Worm (Caenorhabditis elegans) whole organism, L1 larva: Measurements from ENCODE around the gene srd-59.

Experiments
- C04F5.9 ChIP-seq: sonication (generic microtip); optimal IDR thresholded peaks from 2 replicates; lab custom pipeline; 2016; ENCODE audit warnings: missing genetic modification characterization, missing compliant biosample characterization
- C16A3.4 ChIP-seq: fragments of 150-350 bp; optimal IDR thresholded peaks from 2 replicates; lab custom pipeline; 2014; ENCODE audit warnings: missing biosample characterization, missing genetic modification characterization
- C34B4.2 ChIP-seq: sonication (generic microtip); optimal IDR thresholded peaks from 2 replicates; lab custom pipeline; 2017; ENCODE audit warnings: mild to moderate bottlenecking, missing genetic modification characterization, missing compliant biosample characterization
- F16B12.6 ChIP-seq: fragments of 150-350 bp; optimal IDR thresholded peaks from 2 replicates; lab custom pipeline; 2014; ENCODE audit warnings: missing biosample characterization, missing genetic modification characterization
- Y116A8C.19 ChIP-seq: sonication (generic microtip); optimal IDR thresholded peaks from 2 replicates; lab custom pipeline; 2016; ENCODE audit warnings: missing compliant biosample characterization, missing genetic modification characterization, borderline replicate concordance
- alr-1 ChIP-seq: fragments of 200-800 bp; sonication (Bioruptor generic); optimal IDR thresholded peaks from 2 replicates; lab custom pipeline; 2018; ENCODE audit warnings: borderline replicate concordance, mild to moderate bottlenecking, missing genetic modification characterization, missing compliant biosample characterization
- ama-1 ChIP-seq: fragments of 150-350 bp; optimal IDR thresholded peaks from 2 replicates; lab custom pipeline; 2014
- blmp-1 ChIP-seq: fragments of 150-350 bp; optimal IDR thresholded peaks from 2 replicates; lab custom pipeline; 2014; ENCODE audit warnings: missing biosample characterization, missing genetic modification characterization
- ceh-8 ChIP-seq: fragments of 200-800 bp; sonication (Bioruptor generic); optimal IDR thresholded peaks from 2 replicates; lab custom pipeline; 2018; ENCODE audit warnings: mild to moderate bottlenecking, missing genetic modification characterization, moderate library complexity, missing compliant biosample characterization
- ceh-82 ChIP-seq, 3 experiments: fragments of 150-350 bp in 1 of 3; sonication (generic microtip) in 2 of 3; optimal IDR thresholded peaks; 2 replicates each; lab custom pipeline; 2014 to 2017; ENCODE audit warnings: missing biosample characterization in 3 of 3, missing genetic modification characterization in 3 of 3
- ceh-90 ChIP-seq: sonication (generic microtip); optimal IDR thresholded peaks from 2 replicates; lab custom pipeline; 2016; ENCODE audit warnings: missing genetic modification characterization, missing compliant biosample characterization
- ces-1 ChIP-seq: fragments of 150-350 bp; optimal IDR thresholded peaks from 2 replicates; lab custom pipeline; 2014; ENCODE audit warnings: missing biosample characterization, missing genetic modification reagents, missing genetic modification characterization
- dsc-1 ChIP-seq: sonication (generic microtip); optimal IDR thresholded peaks from 2 replicates; lab custom pipeline; 2016; ENCODE audit warnings: mild to moderate bottlenecking, missing genetic modification characterization, missing compliant biosample characterization
- efl-3 ChIP-seq: fragments of 200-800 bp; sonication (Bioruptor generic); optimal IDR thresholded peaks from 2 replicates; lab custom pipeline; 2018; ENCODE audit warnings: mild to moderate bottlenecking, missing genetic modification characterization, missing compliant biosample characterization
- elt-2 ChIP-seq: sonication (generic microtip); optimal IDR thresholded peaks from 2 replicates; lab custom pipeline; 2016; ENCODE audit warnings: missing genetic modification characterization, mild to moderate bottlenecking, inconsistent platforms, missing compliant biosample characterization, missing genetic modification reagents
- elt-3 ChIP-seq, 6 experiments: fragments of 150-350 bp in 1 of 6; sonication (generic microtip); optimal IDR thresholded peaks; 2 replicates each; lab custom pipeline; 2017 to 2018; ENCODE audit warnings: missing biosample characterization in 6 of 6, missing genetic modification characterization in 6 of 6, inconsistent platforms in 1 of 6
- fkh-4 ChIP-seq: sonication (generic microtip); optimal IDR thresholded peaks from 2 replicates; lab custom pipeline; 2016; ENCODE audit warnings: missing compliant biosample characterization, missing genetic modification characterization, borderline replicate concordance
- fkh-8 ChIP-seq: sonication (generic microtip); optimal IDR thresholded peaks from 2 replicates; lab custom pipeline; 2016; ENCODE audit warnings: mild to moderate bottlenecking, missing genetic modification characterization, missing compliant biosample characterization
- hlh-4 ChIP-seq: sonication (generic microtip); optimal IDR thresholded peaks from 2 replicates; lab custom pipeline; 2016; ENCODE audit warnings: mild to moderate bottlenecking, missing genetic modification characterization, missing compliant biosample characterization
- hpl-2 ChIP-seq: fragments of 150-350 bp; optimal IDR thresholded peaks from 2 replicates; lab custom pipeline; 2014; ENCODE audit warnings: missing biosample characterization, missing genetic modification reagents, missing genetic modification characterization
- jun-1 ChIP-seq: fragments of 150-350 bp; optimal IDR thresholded peaks from 2 replicates; lab custom pipeline; 2014; ENCODE audit warnings: missing biosample characterization, missing genetic modification reagents, missing genetic modification characterization
- lin-14 ChIP-seq: fragments of 200-800 bp; sonication (Bioruptor generic); optimal IDR thresholded peaks from 2 replicates; lab custom pipeline; 2018; ENCODE audit warnings: mild to moderate bottlenecking, missing genetic modification characterization, moderate library complexity, missing compliant biosample characterization
- lin-35 ChIP-seq, 2 experiments: fragments of 150-350 bp; optimal IDR thresholded peaks; 2 replicates each; lab custom pipeline; 2014; ENCODE audit warnings: missing biosample characterization in 2 of 2, missing genetic modification characterization in 2 of 2, missing genetic modification reagents in 2 of 2
- lin-39 ChIP-seq: fragments of 150-350 bp; optimal IDR thresholded peaks from 2 replicates; lab custom pipeline; 2014; ENCODE audit warnings: missing biosample characterization, missing genetic modification reagents, missing genetic modification characterization
- lir-3 ChIP-seq: sonication (generic microtip); optimal IDR thresholded peaks from 2 replicates; lab custom pipeline; 2016; ENCODE audit warnings: mild to moderate bottlenecking, missing genetic modification characterization, moderate library complexity, missing compliant biosample characterization; ENCODE audit not compliant: poor library complexity
- lsy-2 ChIP-seq, 2 experiments: fragments of 150-350 bp; optimal IDR thresholded peaks; 2 replicates each; lab custom pipeline; 2014; ENCODE audit warnings: missing biosample characterization in 2 of 2, missing genetic modification characterization in 2 of 2
- mdl-1 ChIP-seq, 2 experiments: fragments of 150-350 bp; optimal IDR thresholded peaks; 2 replicates each; lab custom pipeline; 2014 to 2017; ENCODE audit warnings: missing biosample characterization in 2 of 2, missing genetic modification characterization in 2 of 2, inconsistent platforms in 1 of 2
- nhr-12 ChIP-seq: sonication (generic microtip); optimal IDR thresholded peaks from 2 replicates; lab custom pipeline; 2017; ENCODE audit warnings: missing biosample characterization, missing genetic modification characterization
- nhr-20 ChIP-seq: sonication (generic microtip); optimal IDR thresholded peaks from 2 replicates; lab custom pipeline; 2016; ENCODE audit warnings: mild to moderate bottlenecking, missing genetic modification characterization, missing compliant biosample characterization
- nhr-28 ChIP-seq: fragments of 150-350 bp; optimal IDR thresholded peaks from 2 replicates; lab custom pipeline; 2014; ENCODE audit warnings: missing biosample characterization, missing genetic modification characterization
- nhr-71 ChIP-seq: sonication (generic microtip); optimal IDR thresholded peaks from 2 replicates; lab custom pipeline; 2016; ENCODE audit warnings: mild to moderate bottlenecking, missing genetic modification characterization, moderate library complexity, missing compliant biosample characterization
- nhr-76 ChIP-seq: sonication (generic microtip); optimal IDR thresholded peaks from 2 replicates; lab custom pipeline; 2017; ENCODE audit warnings: missing biosample characterization, missing genetic modification characterization
- nhr-77 ChIP-seq: fragments of 150-350 bp; optimal IDR thresholded peaks from 2 replicates; lab custom pipeline; 2014; ENCODE audit warnings: missing biosample characterization, missing genetic modification characterization
- nhr-90 ChIP-seq: sonication (generic microtip); optimal IDR thresholded peaks from 2 replicates; lab custom pipeline; 2016; ENCODE audit warnings: mild to moderate bottlenecking, missing genetic modification characterization, missing compliant biosample characterization; ENCODE audit not compliant: poor library complexity
- skn-1 ChIP-seq: fragments of 150-350 bp; optimal IDR thresholded peaks from 2 replicates; lab custom pipeline; 2014; ENCODE audit warnings: missing biosample characterization, missing genetic modification characterization
- snpc-4 ChIP-seq: fragments of 150-350 bp; optimal IDR thresholded peaks from 2 replicates; lab custom pipeline; 2014; ENCODE audit warnings: missing biosample characterization, missing genetic modification characterization
- sptf-1 ChIP-seq: fragments of 150-350 bp; optimal IDR thresholded peaks from 2 replicates; lab custom pipeline; 2014; ENCODE audit warnings: missing biosample characterization, missing genetic modification characterization
- sup-37 ChIP-seq: fragments of 200-800 bp; sonication (Bioruptor generic); optimal IDR thresholded peaks from 2 replicates; lab custom pipeline; 2018; ENCODE audit warnings: mild to moderate bottlenecking, missing genetic modification characterization, missing compliant biosample characterization
- unc-130 ChIP-seq: fragments of 150-350 bp; optimal IDR thresholded peaks from 2 replicates; lab custom pipeline; 2017; ENCODE audit warnings: missing biosample characterization, missing genetic modification characterization, inconsistent platforms
- unc-30 ChIP-seq: sonication (generic microtip); optimal IDR thresholded peaks from 2 replicates; lab custom pipeline; 2017; ENCODE audit warnings: missing biosample characterization, missing genetic modification characterization
- unc-62 ChIP-seq: fragments of 150-350 bp; optimal IDR thresholded peaks from 2 replicates; lab custom pipeline; 2014; ENCODE audit warnings: missing biosample characterization, missing genetic modification reagents, missing genetic modification characterization
- unc-98 ChIP-seq: fragments of 200-800 bp; sonication (Bioruptor generic); IDR thresholded peaks from 2 replicates; pipeline ENCODE4 v1.3.6; 2022; ENCODE audit warnings: missing genetic modification characterization, missing compliant biosample characterization
- zag-1 ChIP-seq: fragments of 150-350 bp; optimal IDR thresholded peaks from 2 replicates; lab custom pipeline; 2014; ENCODE audit warnings: missing biosample characterization, missing genetic modification characterization
- ztf-11 ChIP-seq, 2 experiments: sonication (generic microtip); optimal IDR thresholded peaks; 2 replicates each; lab custom pipeline; 2016 to 2017; ENCODE audit warnings: missing genetic modification characterization in 2 of 2, missing biosample characterization in 1 of 2, missing compliant biosample characterization in 1 of 2

srd-59 gene

DNA sequence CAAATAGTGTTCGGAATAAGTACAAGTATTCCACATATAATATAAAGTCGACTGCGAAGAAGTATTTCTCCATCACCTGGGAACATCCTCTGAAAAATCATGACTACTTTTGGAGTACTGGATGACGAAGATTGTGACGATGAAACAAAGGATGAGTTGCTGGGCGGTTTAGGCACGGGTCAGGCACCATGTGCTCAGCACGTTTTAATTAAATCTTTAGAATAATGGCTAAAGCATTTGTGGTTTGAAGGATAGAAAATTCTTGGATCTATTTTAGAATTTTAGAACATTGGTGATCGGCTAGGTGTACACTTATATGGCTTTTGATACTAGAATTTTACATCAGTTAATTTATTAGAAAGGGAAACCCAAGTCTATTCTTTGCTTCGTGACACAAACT, 18.4 kb upstream of the srd-59 start, which contains the start of gene C27H5.6:
Gene C27H5.6 (minus strand): TSS at position 101 of the 400 bp plus-strand sequence.
- TF ChIP-seq ztf-11 (tag; optimal IDR thresholded peaks at IDR 0.05; lab: Kevin White, UChicago), result no peak
- peak; percentile 34 for TF ChIP-seq lir-3 (tag; lab: Kevin White, UChicago)

- TF ChIP-seq jun-1 (tag; lab: Kevin White, UChicago), result no peak
- no peak for TF ChIP-seq unc-30 (tag; lab: Kevin White, UChicago)
- TF ChIP-seq mdl-1 (tag; optimal IDR thresholded peaks at IDR 0.05; lab: Kevin White, UChicago), result no peak
- TF ChIP-seq lin-39 (tag; lab: Kevin White, UChicago), result no peak
- TF ChIP-seq lsy-2 (tag; optimal IDR thresholded peaks at IDR 0.05; lab: Kevin White, UChicago), result no peak
- TF ChIP-seq fkh-8 (tag; lab: Kevin White, UChicago), result no peak
- no peak for TF ChIP-seq C34B4.2
- TF ChIP-seq nhr-28 (tag; lab: Kevin White, UChicago), result no peak
- TF ChIP-seq sup-37 (GFP tag; lab: Kevin White, UChicago), result no peak
- TF ChIP-seq F16B12.6, result no peak
- TF ChIP-seq skn-1 (tag; lab: Kevin White, UChicago), result no peak
- TF ChIP-seq snpc-4 (tag; lab: Kevin White, UChicago), result no peak
- TF ChIP-seq unc-98 (GFP tag; lab: Robert Waterston, UW), result no peak
- TF ChIP-seq ceh-90 (tag; lab: Kevin White, UChicago), result no peak
- TF ChIP-seq alr-1 (tag; lab: Kevin White, UChicago), result no peak
- TF ChIP-seq efl-3, result no peak
- no peak for TF ChIP-seq C16A3.4 (tag; lab: Kevin White, UChicago)
- no peak for TF ChIP-seq hpl-2 (GFP tag; lab: Kevin White, UChicago)
- no peak for TF ChIP-seq nhr-76 (tag; lab: Kevin White, UChicago)
- TF ChIP-seq fkh-4 (tag; lab: Kevin White, UChicago), result no peak
These were observed 16.4 kb upstream of the srd-59 start, which contains the start of gene E04F6.4 for ce11 chrII:7189120-7189519. E04F6.4 (plus strand) TSS chrII:7189420.

DNA sequence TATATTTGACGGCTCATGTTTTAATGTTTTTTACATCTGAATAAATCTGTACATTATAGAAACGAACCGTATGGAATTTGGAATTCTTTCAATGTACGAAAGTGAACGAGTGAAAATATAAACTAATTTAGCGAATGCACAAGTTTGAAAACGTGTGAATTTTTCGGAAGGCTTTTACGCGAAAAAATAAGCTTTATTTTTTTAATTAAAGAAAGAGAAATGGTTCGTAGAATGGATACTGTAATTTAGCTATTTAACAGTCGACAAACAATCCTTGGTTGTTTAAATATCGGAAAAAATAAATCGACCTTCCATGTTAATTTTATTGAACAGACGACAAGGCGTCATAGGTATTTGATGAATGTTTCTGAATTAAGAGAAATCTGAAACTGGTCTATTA, 9.9 kb upstream of the srd-59 start, which contains the start of gene acdh-12:
Gene acdh-12 (minus strand): TSS at position 101 of the 400 bp plus-strand sequence.
- TF ChIP-seq skn-1 (tag; lab: Kevin White, UChicago), result no peak
- TF ChIP-seq nhr-12, result no peak
- TF ChIP-seq hlh-4 (tag; lab: Kevin White, UChicago), result no peak
- no peak for TF ChIP-seq nhr-71 (tag; lab: Kevin White, UChicago)
- no peak for TF ChIP-seq zag-1
- TF ChIP-seq, all 84 proteins: peak for 0

ce11 chrII:7196040-7196439, 9.4 kb upstream of the srd-59 start, which contains the start of gene maoc-1:
maoc-1 (plus strand) TSS chrII:7196276.
- TF ChIP-seq ztf-11 (tag; optimal IDR thresholded peaks at IDR 0.05; lab: Kevin White, UChicago) (no peak), fkh-8 (tag; lab: Kevin White, UChicago) (no peak), nhr-90 (tag; lab: Kevin White, UChicago) (no peak), ceh-8 (no peak), ceh-82 (tag; optimal IDR thresholded peaks at IDR 0.05; lab: Kevin White, UChicago) (no peak), nhr-77 (tag; lab: Kevin White, UChicago) (no peak), ama-1 (lab: Kevin White, UChicago) (no peak), elt-3 (tag; optimal IDR thresholded peaks at IDR 0.05; lab: Kevin White, UChicago) (no peak), blmp-1 (peak; percentile 5), unc-62 (no peak), nhr-76 (tag; lab: Kevin White, UChicago) (no peak), lin-35 (GFP tag; optimal IDR thresholded peaks at IDR 0.05; lab: Kevin White, UChicago) (peak in 1 of 2 experiments; percentile 18), sptf-1 (no peak), unc-130 (no peak), C04F5.9 (tag; lab: Kevin White, UChicago) (no peak), skn-1 (tag; lab: Kevin White, UChicago) (no peak), ces-1 (GFP tag; lab: Kevin White, UChicago) (no peak), nhr-20 (tag; lab: Kevin White, UChicago) (peak; percentile 36), dsc-1 (tag; lab: Kevin White, UChicago) (no peak), elt-2 (tag; lab: Kevin White, UChicago) (peak; percentile 6), lin-14 (no peak), Y116A8C.19 (tag; lab: Kevin White, UChicago) (no peak)
- TF ChIP-seq, all 84 proteins: peak for 4
